Fruit fly (Drosophila melanogaster) whole organism, wandering third instar larva: Measurements from ENCODE around the gene Agpat1.

Experiments used
- CG32264 ChIP-seq: fragments of 200-800 bp; sonication (Bioruptor generic); optimal IDR thresholded peaks from 2 replicates; lab custom pipeline; 2016; ENCODE audit warnings: missing biosample characterization, missing genetic modification characterization
- CrebA ChIP-seq: fragments of 200-800 bp; sonication (Bioruptor generic); optimal IDR thresholded peaks from 2 replicates; lab custom pipeline; 2016; ENCODE audit warnings: missing biosample characterization, mild to moderate bottlenecking, missing genetic modification characterization, borderline replicate concordance
- Dif ChIP-seq: fragments of 200-275, 200-300 bp; sonication (Bioruptor generic); optimal IDR thresholded peaks from 2 replicates; lab custom pipeline; 2018; ENCODE audit warnings: missing biosample characterization, missing genetic modification characterization; ENCODE audit not compliant: partially characterized antibody
- GATAd ChIP-seq: sonication (Bioruptor generic); optimal IDR thresholded peaks from 2 replicates; lab custom pipeline; 2016; ENCODE audit warnings: missing biosample characterization, missing genetic modification characterization
- HLH106 ChIP-seq: fragments of 200-800 bp; optimal IDR thresholded peaks from 3 replicates; lab custom pipeline; 2019; ENCODE audit warnings: missing biosample characterization, mild to moderate bottlenecking, missing genetic modification characterization, moderate library complexity
- Hnf4 ChIP-seq: fragments of 200-800 bp; sonication (Bioruptor generic); optimal IDR thresholded peaks from 2 replicates; lab custom pipeline; 2016; ENCODE audit warnings: missing biosample characterization, mild to moderate bottlenecking, missing genetic modification characterization
- Hr83 ChIP-seq: fragments of 200-300 bp; sonication (Bioruptor generic); optimal IDR thresholded peaks from 2 replicates; lab custom pipeline; 2016; ENCODE audit warnings: missing biosample characterization, mild to moderate bottlenecking, missing genetic modification characterization, moderate library complexity; ENCODE audit not compliant: poor library complexity, severe bottlenecking
- Mio ChIP-seq: sonication (Bioruptor generic); optimal IDR thresholded peaks from 2 replicates; lab custom pipeline; 2016; ENCODE audit warnings: missing biosample characterization, missing genetic modification characterization
- Myc ChIP-seq: fragments of >200 bp; optimal IDR thresholded peaks from 2 replicates; lab custom pipeline; 2017
- Rel ChIP-seq, 2 experiments: fragments of 200-800 bp; sonication (Bioruptor generic) in 1 of 2; optimal IDR thresholded peaks; 2 replicates in 1 of 2; 3 replicates in 1 of 2; lab custom pipeline; 2016 to 2019; ENCODE audit warnings: mild to moderate bottlenecking in 2 of 2, missing biosample characterization in 2 of 2, missing genetic modification characterization in 2 of 2, moderate library complexity in 1 of 2
- Sp1 ChIP-seq: fragments of 200-800 bp; sonication (Bioruptor generic); optimal IDR thresholded peaks from 3 replicates; lab custom pipeline; 2019; ENCODE audit warnings: missing biosample characterization, mild to moderate bottlenecking, missing genetic modification characterization, moderate library complexity
- Vsx2 ChIP-seq: fragments of 200-300, 225-300 bp; sonication (Bioruptor generic); optimal IDR thresholded peaks from 2 replicates; lab custom pipeline; 2018; ENCODE audit warnings: missing biosample characterization, missing genetic modification characterization; ENCODE audit not compliant: partially characterized antibody
- br ChIP-seq: fragments of 200-800 bp; sonication (Bioruptor generic); optimal IDR thresholded peaks from 2 replicates; lab custom pipeline; 2016; ENCODE audit warnings: missing biosample characterization, missing genetic modification characterization
- dl ChIP-seq, 2 experiments: fragments of 175-275, 200-275 bp in 1 of 2; fragments of 200-275 bp in 1 of 2; sonication (Bioruptor generic); optimal IDR thresholded peaks; lab custom pipeline; 2018; ENCODE audit warnings: mild to moderate bottlenecking in 2 of 2, missing biosample characterization in 2 of 2, missing genetic modification characterization in 2 of 2, moderate library complexity in 2 of 2; ENCODE audit not compliant: partially characterized antibody in 2 of 2, insufficient read depth in 1 of 2
- dmrt93B ChIP-seq: fragments of 200-800 bp; sonication (Bioruptor generic); optimal IDR thresholded peaks from 2 replicates; lab custom pipeline; 2018; ENCODE audit warnings: missing biosample characterization, mild to moderate bottlenecking, missing genetic modification characterization
- dsf ChIP-seq: sonication (Bioruptor generic); optimal IDR thresholded peaks from 2 replicates; lab custom pipeline; 2016; ENCODE audit warnings: missing biosample characterization, missing genetic modification characterization, borderline replicate concordance
- foxo ChIP-seq, 2 experiments: fragments of 200-800 bp; sonication (Bioruptor generic); optimal IDR thresholded peaks; 2 replicates in 1 of 2; 3 replicates in 1 of 2; lab custom pipeline; 2016 to 2017; ENCODE audit warnings: missing biosample characterization in 2 of 2, missing genetic modification characterization in 2 of 2
- fru ChIP-seq: fragments of 200-800 bp; sonication (Bioruptor generic); optimal IDR thresholded peaks from 3 replicates; lab custom pipeline; 2016; ENCODE audit warnings: missing biosample characterization, mild to moderate bottlenecking, missing genetic modification characterization
- h ChIP-seq: fragments of 200-800 bp; sonication (Bioruptor generic); optimal IDR thresholded peaks from 3 replicates; lab custom pipeline; 2016; ENCODE audit warnings: missing biosample characterization, mild to moderate bottlenecking, missing genetic modification characterization
- jim ChIP-seq: fragments of 175-275, 200-325 bp; sonication (Bioruptor generic); optimal IDR thresholded peaks from 2 replicates; lab custom pipeline; 2016; ENCODE audit warnings: missing biosample characterization, mild to moderate bottlenecking, missing genetic modification characterization
- lola ChIP-seq: fragments of >200 bp; optimal IDR thresholded peaks from 2 replicates; lab custom pipeline; 2017; ENCODE audit warnings: missing biosample characterization, missing genetic modification characterization
- pan ChIP-seq: fragments of >200 bp; optimal IDR thresholded peaks from 2 replicates; lab custom pipeline; 2017
- psq ChIP-seq: fragments of 200-800 bp; sonication (Bioruptor generic); optimal IDR thresholded peaks from 3 replicates; lab custom pipeline; 2017; ENCODE audit warnings: missing biosample characterization, mild to moderate bottlenecking, missing genetic modification characterization, moderate library complexity
- sage ChIP-seq: fragments of 200-800 bp; sonication (Bioruptor generic); optimal IDR thresholded peaks from 2 replicates; lab custom pipeline; 2016; ENCODE audit warnings: missing biosample characterization, mild to moderate bottlenecking, missing genetic modification characterization
- sv ChIP-seq: fragments of 200-800 bp; sonication (Bioruptor generic); optimal IDR thresholded peaks from 3 replicates; lab custom pipeline; 2016; ENCODE audit warnings: missing biosample characterization, missing genetic modification characterization
- tai ChIP-seq: sonication (Bioruptor generic); optimal IDR thresholded peaks from 2 replicates; lab custom pipeline; 2016; ENCODE audit warnings: missing biosample characterization, missing genetic modification characterization
- woc ChIP-seq: sonication (Bioruptor generic); optimal IDR thresholded peaks from 2 replicates; lab custom pipeline; 2016; ENCODE audit warnings: missing biosample characterization, mild to moderate bottlenecking, missing genetic modification characterization

The Agpat1 gene

DNA sequence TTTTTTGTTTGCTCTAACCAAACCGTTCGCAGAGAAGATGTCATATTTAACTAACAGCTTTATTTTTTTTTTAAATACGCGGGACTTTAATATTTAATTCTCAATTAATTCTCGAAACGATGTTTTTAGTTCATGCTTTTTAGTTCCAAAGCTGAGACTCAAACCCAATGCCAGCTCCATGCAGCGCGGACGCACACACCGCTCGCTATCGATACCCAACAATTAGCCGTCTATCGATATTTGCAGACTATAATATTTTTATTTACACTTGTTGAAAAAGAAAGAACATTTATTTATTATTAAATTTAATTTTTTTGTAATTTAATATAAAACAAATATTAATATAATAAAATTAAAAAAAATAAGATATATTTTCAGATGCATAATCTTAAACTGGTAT, 426 bp upstream of the Agpat1 start:
- TF ChIP-seq HLH106 (tag; lab: Kevin White, UChicago) (no peak), Myc (peak; percentile 51)

DNA sequence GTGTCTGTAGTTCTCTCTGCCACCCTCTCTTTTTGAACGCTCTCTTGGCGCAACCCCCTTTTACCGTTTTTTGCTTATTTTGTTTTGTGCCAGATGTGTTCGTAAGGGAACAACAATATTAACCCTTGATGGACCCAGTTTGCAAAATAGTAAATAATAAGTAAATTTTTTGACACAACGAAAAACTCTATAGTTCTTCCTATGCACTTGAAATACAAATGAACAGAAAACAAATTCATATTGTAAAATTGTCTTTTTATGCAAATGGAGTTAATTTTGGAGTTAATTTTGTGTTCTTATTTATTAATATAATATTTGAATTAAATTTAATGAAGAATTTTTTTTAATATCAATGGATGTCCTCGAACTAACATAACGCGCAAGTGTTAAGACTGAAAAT, 670 bp downstream of the Agpat1 start:
- TF ChIP-seq sage (no peak), Sp1 (no peak), dmrt93B (no peak), tai (GFP tag; lab: Kevin White, UChicago) (no peak), foxo (GFP tag; optimal IDR thresholded peaks at IDR 0.05; lab: Kevin White, UChicago) (no peak), lola (GFP tag; lab: Kevin White, UChicago) (no peak), GATAd (GFP tag; lab: Kevin White, UChicago) (no peak), CrebA (GFP tag; lab: Kevin White, UChicago) (no peak), Vsx2 (GFP tag; lab: Kevin White, UChicago) (no peak), br (GFP tag; lab: Kevin White, UChicago) (no peak), Hr83 (GFP tag; lab: Kevin White, UChicago) (no peak), psq (GFP tag; lab: Kevin White, UChicago) (no peak), woc (GFP tag; lab: Kevin White, UChicago) (no peak), Myc (no peak), Rel (GFP tag; optimal IDR thresholded peaks at IDR 0.05; lab: Kevin White, UChicago) (no peak), Rel (tag; optimal IDR thresholded peaks at IDR 0.05; lab: Kevin White, UChicago) (no peak), HLH106 (tag; lab: Kevin White, UChicago) (no peak), Mio (no peak), dl (GFP tag; optimal IDR thresholded peaks at IDR 0.05; lab: Kevin White, UChicago; ENCODE audit: insufficient read depth in 1 of 2, partially characterized antibody in 2 of 2) (no peak)

DNA sequence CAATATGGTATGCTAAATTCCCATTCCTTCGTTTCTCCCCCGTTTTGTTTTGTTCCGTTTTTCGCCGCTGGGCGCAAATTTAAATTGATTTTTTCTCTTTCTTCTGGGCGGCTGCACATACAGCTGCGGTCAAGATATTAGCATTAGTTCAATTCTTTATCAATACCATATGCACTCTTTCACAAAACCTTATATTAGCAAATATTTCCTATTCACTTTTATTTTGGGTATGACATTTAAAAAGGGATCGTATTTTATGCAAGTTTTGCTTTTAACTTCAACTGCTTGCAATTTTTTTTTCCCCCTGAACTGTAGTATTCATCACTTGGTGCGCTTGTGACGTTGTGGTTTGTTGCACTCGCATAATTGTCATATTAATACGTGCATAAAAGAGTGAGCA, 1.2 kb downstream of the Agpat1 start:
- TF ChIP-seq fru (GFP tag; lab: Kevin White, UChicago): peak; percentile 1
- TF ChIP-seq Dif (GFP tag; lab: Kevin White, UChicago): no peak
- TF ChIP-seq dsf (GFP tag; lab: Kevin White, UChicago): no peak
- peak; percentile 10 for TF ChIP-seq Hnf4
- peak; percentile 15 for TF ChIP-seq psq (GFP tag; lab: Kevin White, UChicago)
- TF ChIP-seq, all 38 proteins: peak for 3

DNA sequence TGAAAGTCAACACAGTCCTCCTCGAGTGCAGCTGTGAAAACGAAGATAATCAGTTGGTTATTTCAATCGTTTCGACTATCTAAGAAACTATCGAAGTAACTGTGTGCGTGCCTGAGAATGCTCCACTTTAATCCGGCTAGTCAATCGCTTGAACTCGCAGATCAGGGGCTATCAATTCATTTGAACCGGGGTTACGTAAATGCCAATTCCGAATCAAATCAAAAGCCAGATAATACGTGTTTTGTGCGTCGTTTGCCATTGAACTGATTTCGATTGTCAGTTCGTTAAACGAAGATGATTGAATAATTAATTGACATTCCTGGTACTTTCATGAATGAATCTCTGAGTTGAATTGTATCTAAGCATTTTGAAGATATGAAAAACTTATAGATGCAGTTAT, 12.1 kb downstream of the Agpat1 start:
- no peak for TF ChIP-seq CG32264 (GFP tag; lab: Kevin White, UChicago)
- no peak for TF ChIP-seq dl (GFP tag; optimal IDR thresholded peaks at IDR 0.05; lab: Kevin White, UChicago; ENCODE audit: insufficient read depth in 1 of 2, partially characterized antibody in 2 of 2)
- TF ChIP-seq fru (GFP tag; lab: Kevin White, UChicago): no peak
- no peak for TF ChIP-seq sv (GFP tag; lab: Kevin White, UChicago)
- no peak for TF ChIP-seq Rel (GFP tag; optimal IDR thresholded peaks at IDR 0.05; lab: Kevin White, UChicago)
- TF ChIP-seq Rel (tag; optimal IDR thresholded peaks at IDR 0.05; lab: Kevin White, UChicago): no peak
- TF ChIP-seq h (GFP tag; lab: Kevin White, UChicago): no peak
- no peak for TF ChIP-seq pan (lab: Kevin White, UChicago)
- no peak for TF ChIP-seq psq (GFP tag; lab: Kevin White, UChicago)
- no peak for TF ChIP-seq Sp1
- TF ChIP-seq CrebA (GFP tag; lab: Kevin White, UChicago): no peak
- TF ChIP-seq Dif (GFP tag; lab: Kevin White, UChicago): no peak
- no peak for TF ChIP-seq sage

DNA sequence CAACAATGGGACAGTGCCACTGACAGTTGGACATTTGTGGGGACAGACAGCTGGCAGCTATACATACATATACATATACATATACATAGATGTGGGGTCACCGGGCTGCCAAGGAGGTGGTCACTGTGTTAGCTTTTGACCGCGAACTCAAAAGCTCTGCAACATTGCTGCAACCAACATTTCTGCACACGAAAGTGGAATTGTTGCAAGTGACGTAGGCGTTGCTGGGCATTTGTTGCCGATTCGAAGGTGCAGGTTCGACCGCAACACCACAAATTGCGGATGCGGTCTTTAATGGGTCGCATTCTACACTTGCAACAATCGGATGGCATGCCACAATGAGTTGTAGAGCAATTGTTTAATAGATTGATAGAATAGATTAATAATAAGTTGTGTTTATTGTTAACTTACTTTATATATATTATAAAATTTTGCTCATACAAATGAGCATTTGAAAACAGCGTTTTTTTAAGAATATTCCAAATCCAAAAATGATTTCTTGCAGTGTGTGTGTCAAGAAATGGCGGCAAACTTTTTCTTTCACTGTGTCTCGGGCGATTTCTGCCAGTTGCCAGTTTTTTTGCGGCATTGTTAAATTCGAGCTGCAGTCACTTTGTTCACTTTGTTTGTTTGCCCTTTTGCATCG, 12.8 kb downstream of the Agpat1 start:
- TF ChIP-seq h (GFP tag; lab: Kevin White, UChicago) (peak; percentile 3), jim (no peak)
